Worm (Caenorhabditis elegans) whole organism, young adult: ENCODE measurements around the gene tnt-4.

Experiments
- B0019.2 ChIP-seq: fragments of 200-800 bp; sonication (Bioruptor generic); conservative IDR thresholded peaks from 2 replicates; pipeline ENCODE4 v1.3.6; 2022; ENCODE audit warnings: missing genetic modification reagents, missing genetic modification characterization, missing compliant biosample characterization
- B0035.1 ChIP-seq: sonication (generic microtip); optimal IDR thresholded peaks from 2 replicates; lab custom pipeline; 2016; ENCODE audit warnings: missing genetic modification characterization, mild to moderate bottlenecking, missing compliant biosample characterization, missing genotype, missing genetic modification reagents
- C17E4.6 ChIP-seq: fragments of 200-800 bp; sonication (Bioruptor generic); IDR thresholded peaks from 2 replicates; pipeline ENCODE4 v1.3.6; 2022; ENCODE audit warnings: missing genetic modification reagents, missing genetic modification characterization, missing compliant biosample characterization
- D2030.7 ChIP-seq: fragments of 200-800 bp; sonication (Bioruptor generic); IDR thresholded peaks from 2 replicates; pipeline ENCODE4 v1.3.6; 2022; ENCODE audit warnings: missing genetic modification reagents, missing genetic modification characterization, missing compliant biosample characterization
- F22D6.2 ChIP-seq: sonication (generic microtip); optimal IDR thresholded peaks from 2 replicates; lab custom pipeline; 2016; ENCODE audit warnings: mild to moderate bottlenecking, missing genetic modification characterization, missing compliant biosample characterization
- K11D2.4 ChIP-seq: fragments of 200-800 bp; sonication (Bioruptor generic); IDR thresholded peaks from 2 replicates; pipeline ENCODE4 v1.3.6; 2022; ENCODE audit warnings: missing genetic modification reagents, missing genetic modification characterization, missing compliant biosample characterization
- Y53F4B.3 ChIP-seq: fragments of 200-800 bp; sonication (Bioruptor generic); IDR thresholded peaks from 2 replicates; pipeline ENCODE4 v1.3.6; 2022; ENCODE audit warnings: missing genetic modification reagents, missing genetic modification characterization, missing compliant biosample characterization
- Y53G8AR.9 ChIP-seq: fragments of 200-800 bp; sonication (Bioruptor generic); conservative IDR thresholded peaks from 2 replicates; pipeline ENCODE4 v1.3.6; 2022; ENCODE audit warnings: missing genetic modification reagents, missing genetic modification characterization, missing compliant biosample characterization
- Y67H2A.10 ChIP-seq: fragments of 200-800 bp; sonication (Bioruptor generic); conservative IDR thresholded peaks from 2 replicates; pipeline ENCODE4 v1.3.6; 2022; ENCODE audit warnings: missing genetic modification reagents, missing genetic modification characterization, missing compliant biosample characterization
- Y79H2A.3 ChIP-seq: fragments of 200-800 bp; sonication (Bioruptor generic); conservative IDR thresholded peaks from 2 replicates; pipeline ENCODE4 v1.3.6; 2022; ENCODE audit warnings: missing genetic modification reagents, missing genetic modification characterization, missing compliant biosample characterization
- akir-1 ChIP-seq: fragments of 200-800 bp; sonication (Bioruptor generic); optimal IDR thresholded peaks from 2 replicates; lab custom pipeline; 2018; ENCODE audit warnings: mild to moderate bottlenecking, missing genetic modification characterization, moderate library complexity, missing compliant biosample characterization
- aptf-2 ChIP-seq: fragments of 200-800 bp; sonication (Bioruptor generic); conservative IDR thresholded peaks from 2 replicates; pipeline ENCODE4 v1.3.6; 2022; ENCODE audit warnings: missing genetic modification reagents, missing genetic modification characterization, missing compliant biosample characterization
- atf-7 ChIP-seq: sonication (generic microtip); optimal IDR thresholded peaks from 2 replicates; lab custom pipeline; 2017; ENCODE audit warnings: mild to moderate bottlenecking, missing genetic modification characterization, missing compliant biosample characterization
- cebp-2 ChIP-seq: fragments of 200-800 bp; sonication (Bioruptor generic); IDR thresholded peaks from 2 replicates; pipeline ENCODE4 v1.3.6; 2022; ENCODE audit warnings: missing genetic modification characterization, missing compliant biosample characterization
- ceh-40 ChIP-seq: fragments of 200-800 bp; sonication (Bioruptor generic); IDR thresholded peaks from 2 replicates; pipeline ENCODE4 v1.3.6; 2022; ENCODE audit warnings: missing genetic modification characterization, missing compliant biosample characterization
- ceh-91 ChIP-seq: fragments of 200-800 bp; sonication (Bioruptor generic); IDR thresholded peaks from 2 replicates; pipeline ENCODE4 v1.3.6; 2022; ENCODE audit warnings: missing genetic modification reagents, missing genetic modification characterization, missing compliant biosample characterization
- dpl-1 ChIP-seq: fragments of 150-350 bp; optimal IDR thresholded peaks from 2 replicates; lab custom pipeline; 2014; ENCODE audit warnings: missing biosample characterization, missing genetic modification reagents, missing genetic modification characterization
- efl-1 ChIP-seq: fragments of 150-350 bp; optimal IDR thresholded peaks from 2 replicates; lab custom pipeline; 2014; ENCODE audit warnings: missing biosample characterization, missing genetic modification reagents, missing genetic modification characterization
- egl-18 ChIP-seq: fragments of 200-800 bp; sonication (Bioruptor generic); IDR thresholded peaks from 2 replicates; pipeline ENCODE4 v1.3.6; 2022; ENCODE audit warnings: missing genetic modification reagents, missing genetic modification characterization, missing compliant biosample characterization
- ets-4 ChIP-seq: fragments of 200-800 bp; sonication (Bioruptor generic); optimal IDR thresholded peaks from 2 replicates; lab custom pipeline; 2018; ENCODE audit warnings: mild to moderate bottlenecking, missing genetic modification characterization, missing compliant biosample characterization
- fkh-3 ChIP-seq: sonication (generic microtip); optimal IDR thresholded peaks from 2 replicates; lab custom pipeline; 2016; ENCODE audit warnings: mild to moderate bottlenecking, missing genetic modification characterization, missing compliant biosample characterization
- hmg-20 ChIP-seq: fragments of 200-800 bp; sonication (Bioruptor generic); IDR thresholded peaks from 2 replicates; pipeline ENCODE4 v1.3.6; 2022; ENCODE audit warnings: missing genetic modification reagents, missing genetic modification characterization, missing compliant biosample characterization
- lin-54 ChIP-seq: fragments of 200-800 bp; sonication (Bioruptor generic); optimal IDR thresholded peaks from 2 replicates; lab custom pipeline; 2018; ENCODE audit warnings: mild to moderate bottlenecking, missing genetic modification characterization, missing compliant biosample characterization
- lir-1 ChIP-seq: fragments of 200-800 bp; sonication (Bioruptor generic); conservative IDR thresholded peaks from 2 replicates; pipeline ENCODE4 v1.3.6; 2022; ENCODE audit warnings: missing genetic modification reagents, missing genetic modification characterization, missing compliant biosample characterization
- madf-3 ChIP-seq: fragments of 200-800 bp; sonication (Bioruptor generic); IDR thresholded peaks from 2 replicates; pipeline ENCODE4 v1.3.6; 2022; ENCODE audit warnings: missing genetic modification reagents, missing genetic modification characterization, missing compliant biosample characterization
- madf-8 ChIP-seq: fragments of 200-800 bp; sonication (Bioruptor generic); conservative IDR thresholded peaks from 2 replicates; pipeline ENCODE4 v1.3.6; 2022; ENCODE audit warnings: missing genetic modification reagents, missing genetic modification characterization, missing compliant biosample characterization
- nfya-1 ChIP-seq: sonication (generic microtip); optimal IDR thresholded peaks from 2 replicates; lab custom pipeline; 2017; ENCODE audit warnings: antibody characterized with exemption, missing compliant biosample characterization, missing genetic modification characterization, borderline replicate concordance; ENCODE audit not compliant: insufficient read depth
- nhr-120 ChIP-seq: fragments of 200-800 bp; sonication (Bioruptor generic); IDR thresholded peaks from 2 replicates; pipeline ENCODE4 v1.3.6; 2022; ENCODE audit warnings: missing genetic modification characterization, missing compliant biosample characterization
- nhr-27 ChIP-seq: fragments of 200-800 bp; sonication (Bioruptor generic); optimal IDR thresholded peaks from 2 replicates; lab custom pipeline; 2018; ENCODE audit warnings: mild to moderate bottlenecking, missing genetic modification characterization, moderate library complexity, missing compliant biosample characterization
- pha-4 ChIP-seq: fragments of 150-350 bp; sonication (generic microtip); optimal IDR thresholded peaks from 2 replicates; lab custom pipeline; 2014; ENCODE audit warnings: missing biosample characterization, missing genetic modification reagents, missing genetic modification characterization
- repo-1 ChIP-seq: sonication (generic microtip); optimal IDR thresholded peaks from 2 replicates; lab custom pipeline; 2017; ENCODE audit warnings: mild to moderate bottlenecking, missing genetic modification characterization, missing compliant biosample characterization
- snpc-3.4 ChIP-seq: sonication (generic microtip); optimal IDR thresholded peaks from 2 replicates; lab custom pipeline; 2017; ENCODE audit warnings: missing genetic modification characterization, mild to moderate bottlenecking, missing compliant biosample characterization, antibody characterized with exemption, moderate library complexity, missing genotype, missing genetic modification reagents
- sptf-2 ChIP-seq: fragments of 200-800 bp; sonication (Bioruptor generic); optimal IDR thresholded peaks from 2 replicates; lab custom pipeline; 2018; ENCODE audit warnings: mild to moderate bottlenecking, missing genetic modification characterization, missing compliant biosample characterization
- tlf-1 ChIP-seq: fragments of 200-800 bp; sonication (Bioruptor generic); optimal IDR thresholded peaks from 2 replicates; lab custom pipeline; 2018; ENCODE audit warnings: mild to moderate bottlenecking, missing genetic modification characterization, missing compliant biosample characterization
- zfh-2 ChIP-seq: fragments of 200-800 bp; sonication (Bioruptor generic); conservative IDR thresholded peaks from 2 replicates; pipeline ENCODE4 v1.3.6; 2022; ENCODE audit warnings: missing genetic modification reagents, missing genetic modification characterization, missing compliant biosample characterization
- ztf-22 ChIP-seq: fragments of 200-800 bp; sonication (Bioruptor generic); optimal IDR thresholded peaks from 2 replicates; lab custom pipeline; 2018; ENCODE audit warnings: mild to moderate bottlenecking, missing genetic modification characterization, moderate library complexity, missing compliant biosample characterization

Gene tnt-4

DNA sequence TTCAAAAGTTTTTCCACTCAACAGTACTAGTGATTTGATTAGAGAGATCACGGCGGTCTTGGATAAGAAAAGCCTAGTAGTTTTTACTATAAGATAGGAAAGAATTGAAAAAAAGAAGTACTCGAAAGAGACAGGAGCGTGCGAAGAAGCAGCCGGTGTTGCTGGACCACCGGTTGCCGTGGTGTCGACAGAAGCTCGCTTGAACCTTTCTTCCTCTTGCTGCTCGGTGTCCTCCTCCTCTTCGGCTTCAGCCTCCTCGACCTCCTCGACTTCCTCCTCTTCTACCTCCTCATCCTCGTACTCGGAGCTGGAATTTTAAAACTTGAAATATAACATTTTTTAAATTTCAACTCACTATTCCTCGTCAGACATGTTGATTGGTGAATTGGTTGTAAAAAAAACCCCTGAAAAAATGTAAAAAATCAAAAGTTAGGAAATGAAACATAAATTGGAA, at the start of gene tnt-4:
TSS of gene tnt-4 (minus strand) at position 404 of the 454 bp plus-strand sequence.
- TF ChIP-seq zfh-2 (GFP tag; lab: Robert Waterston, UW) = peak; percentile 55
- TF ChIP-seq nfya-1 = no peak

- TF ChIP-seq nhr-120 (GFP tag; lab: Robert Waterston, UW) (no peak), K11D2.4 (GFP tag; lab: Robert Waterston, UW) (no peak), aptf-2 (GFP tag; lab: Robert Waterston, UW) (no peak), lin-54 (GFP tag; lab: Kevin White, UChicago) (no peak), repo-1 (no peak), B0035.1 (tag; lab: Kevin White, UChicago) (no peak), atf-7 (tag; lab: Kevin White, UChicago) (no peak), madf-8 (no peak)
These were observed 42.8 kb upstream of the tnt-4 start, which contains the start of gene srab-23 for ce11 chrV:2035545-2035944. TSS of gene srab-23 (minus strand) at chrV:2035645.

ce11 chrV:2031454-2031853, 38.7 kb upstream of the tnt-4 start, which contains the start of gene hil-6:
TSS of gene hil-6 (minus strand) at chrV:2031554.
- TF ChIP-seq lir-1 (GFP tag; lab: Robert Waterston, UW) = no peak
- TF ChIP-seq Y53G8AR.9 (GFP tag; lab: Robert Waterston, UW) = no peak
- no peak for TF ChIP-seq egl-18 (GFP tag; lab: Robert Waterston, UW)

DNA sequence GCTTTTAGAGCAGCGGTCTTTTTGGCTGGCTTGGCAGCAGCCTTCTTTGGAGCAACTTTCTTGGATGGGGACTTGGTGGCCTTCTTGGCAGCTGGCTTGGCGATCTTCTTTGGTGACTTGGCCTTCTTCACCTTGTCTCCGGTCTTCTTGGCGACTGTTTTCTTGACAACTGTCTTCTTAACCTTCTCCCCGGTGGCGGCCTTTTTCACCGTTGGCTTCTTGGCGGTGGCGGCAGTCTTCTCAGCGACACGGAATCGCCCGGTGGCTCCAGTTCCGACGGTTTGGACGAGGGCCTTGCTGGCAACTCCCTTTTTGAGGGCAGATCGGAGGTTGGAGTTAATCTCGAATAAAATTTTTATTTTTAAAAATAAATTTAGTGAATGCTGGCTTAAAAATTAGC, 37.9 kb upstream of the tnt-4 start:
- peak; percentile 46; the same call in 1 of the 2 replicates for TF ChIP-seq zfh-2 (GFP tag; lab: Robert Waterston, UW)
- no peak for TF ChIP-seq lin-54 (GFP tag; lab: Kevin White, UChicago)
- 0 out of 2 replicates have a peak, but pooled peaks have one; percentile 51 for TF ChIP-seq madf-3
- TF ChIP-seq fkh-3 = no peak

DNA sequence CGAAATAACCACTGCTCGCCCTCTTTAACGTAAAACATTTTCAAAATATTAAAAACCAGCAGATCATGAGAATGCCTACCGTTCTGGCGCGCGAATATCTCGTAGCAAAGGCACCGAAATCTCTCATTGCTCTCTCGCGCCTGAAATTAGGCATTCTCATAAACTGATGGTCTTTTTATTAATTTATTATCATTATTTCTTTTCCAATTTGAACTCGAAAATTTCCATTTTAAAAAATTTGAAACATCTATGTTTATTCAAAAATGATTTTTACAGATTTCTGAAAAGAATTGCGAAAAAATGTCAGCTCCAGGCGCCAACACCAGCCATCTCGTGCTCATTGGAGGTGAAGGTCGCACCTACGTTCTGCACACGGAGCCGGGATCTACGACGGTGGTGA, 37.2 kb upstream of the tnt-4 start, which contains the start of gene F59A7.12:
TSS of gene F59A7.12 (plus strand) at position 301 of the 400 bp plus-strand sequence.
- no peak for TF ChIP-seq K11D2.4 (GFP tag; lab: Robert Waterston, UW)
- no peak for TF ChIP-seq ceh-91 (GFP tag; lab: Robert Waterston, UW)
- TF ChIP-seq ceh-40 = no peak
- TF ChIP-seq, all 124 proteins: peak for 0

- TF ChIP-seq ets-4 (GFP tag; lab: Kevin White, UChicago) = no peak
- no peak for TF ChIP-seq Y67H2A.10
- TF ChIP-seq pha-4 (tag; lab: Kevin White, UChicago) = no peak
- no peak for TF ChIP-seq F22D6.2 (tag; lab: Kevin White, UChicago)
- TF ChIP-seq madf-3 = no peak
- no peak for TF ChIP-seq snpc-3.4 (tag; lab: Kevin White, UChicago)
- TF ChIP-seq dpl-1 (GFP tag; lab: Kevin White, UChicago) = no peak
- TF ChIP-seq nfya-1 = no peak
These were observed 35.1 kb upstream of the tnt-4 start, which contains the start of gene srab-13 for ce11 chrV:2027787-2028186. TSS of gene srab-13 (minus strand) at chrV:2027887.

DNA sequence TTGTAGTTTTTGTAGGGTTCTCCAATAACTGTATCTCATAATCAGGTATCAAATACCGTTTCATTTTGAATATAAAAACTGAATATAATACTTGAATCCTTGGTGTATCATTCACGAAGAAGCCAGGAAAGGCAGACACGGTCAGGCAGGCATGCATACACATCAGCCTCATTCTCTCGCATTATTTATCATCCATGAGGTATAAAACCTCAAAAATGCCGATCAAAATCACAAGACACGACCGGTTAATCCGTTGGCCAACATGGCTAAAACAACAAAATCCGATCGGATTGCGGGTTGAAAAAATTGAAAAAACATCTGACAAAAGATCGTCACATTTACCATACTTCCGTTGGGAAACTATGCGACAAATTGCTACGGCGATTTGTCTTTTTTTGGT, 29.7 kb upstream of the tnt-4 start, which contains the start of gene F59A7.5:
TSS of gene F59A7.5 (plus strand) at position 301 of the 400 bp plus-strand sequence.
- TF ChIP-seq C17E4.6 (GFP tag; lab: Robert Waterston, UW) (no peak), Y79H2A.3 (GFP tag; lab: Robert Waterston, UW) (no peak), tlf-1 (no peak), akir-1 (GFP tag; lab: Kevin White, UChicago) (no peak), ceh-91 (GFP tag; lab: Robert Waterston, UW) (no peak), efl-1 (GFP tag; lab: Kevin White, UChicago) (no peak), hmg-20 (GFP tag; lab: Robert Waterston, UW) (no peak), cebp-2 (no peak), nhr-27 (no peak), sptf-2 (GFP tag; lab: Kevin White, UChicago) (no peak), B0019.2 (GFP tag; lab: Robert Waterston, UW) (no peak), ztf-22 (GFP tag; lab: Kevin White, UChicago) (no peak), D2030.7 (GFP tag; lab: Robert Waterston, UW) (no peak), Y53F4B.3 (GFP tag; lab: Robert Waterston, UW) (no peak), fkh-3 (no peak)
